Fruit fly (Drosophila melanogaster) whole organism, embryonic: ENCODE data around the gene CG31141.
A peak's percentile ranks its signal among the peaks of the same experiment; 100 is the strongest.

Experiments
- Ada2b ChIP-seq: fragments of 200-800 bp; sonication (Bioruptor generic); IDR thresholded peaks from 2 replicates; pipeline ENCODE4 v1.3.6; 2022; ENCODE audit warnings: missing biosample characterization, missing genetic modification characterization
- Atf-2 ChIP-seq: fragments of 200-800 bp; sonication (Bioruptor generic); optimal IDR thresholded peaks from 2 replicates; lab custom pipeline; 2016; ENCODE audit warnings: missing biosample characterization, missing genetic modification characterization
- BEAF-32 ChIP-seq: fragments of 200-800 bp; sonication (Bioruptor generic); optimal IDR thresholded peaks from 3 replicates; lab custom pipeline; 2017; ENCODE audit warnings: missing biosample characterization, missing genetic modification characterization, mild to moderate bottlenecking, moderate library complexity, missing genetic modification reagents
- CG10147 ChIP-seq: fragments of 200-800 bp; sonication (Bioruptor generic); optimal IDR thresholded peaks from 2 replicates; lab custom pipeline; 2019; ENCODE audit warnings: missing biosample characterization, mild to moderate bottlenecking, missing genetic modification characterization, moderate library complexity
- CG10209 ChIP-seq: fragments of 200-800 bp; sonication (Bioruptor generic); optimal IDR thresholded peaks from 3 replicates; lab custom pipeline; 2017; ENCODE audit warnings: missing biosample characterization, mild to moderate bottlenecking, missing genetic modification characterization, missing genetic modification reagents
- CG10366 ChIP-seq: fragments of 200-800 bp; sonication (Bioruptor generic); IDR thresholded peaks from 2 replicates; pipeline ENCODE4 v1.3.6; 2022; ENCODE audit warnings: missing biosample characterization, missing genetic modification characterization
- CG10959 ChIP-seq: fragments of 200-800 bp; sonication (Bioruptor generic); IDR thresholded peaks from 2 replicates; pipeline ENCODE4 v1.3.6; 2022; ENCODE audit warnings: missing biosample characterization, missing genetic modification characterization
- CG11560 ChIP-seq: fragments of 200-800 bp; sonication (Bioruptor generic); IDR thresholded peaks from 3 replicates; pipeline ENCODE4 v1.3.6; 2022; ENCODE audit warnings: missing biosample characterization, missing genetic modification characterization
- CG12744 ChIP-seq: fragments of 200-800 bp; sonication (Bioruptor generic); optimal IDR thresholded peaks from 2 replicates; lab custom pipeline; 2016; ENCODE audit warnings: missing biosample characterization, missing genetic modification characterization
- CG12942 ChIP-seq: fragments of 200-800 bp; sonication (Bioruptor generic); optimal IDR thresholded peaks from 3 replicates; lab custom pipeline; 2016; ENCODE audit warnings: missing biosample characterization, missing genetic modification characterization
- CG13296 ChIP-seq: fragments of 200-800 bp; sonication (Bioruptor generic); optimal IDR thresholded peaks from 3 replicates; lab custom pipeline; 2018; ENCODE audit warnings: missing biosample characterization, mild to moderate bottlenecking, missing genetic modification characterization
- CG13894 ChIP-seq: fragments of 200-800 bp; sonication (Bioruptor generic); optimal IDR thresholded peaks from 3 replicates; lab custom pipeline; 2018; ENCODE audit warnings: missing biosample characterization, mild to moderate bottlenecking, missing genetic modification characterization, moderate library complexity
- CG14860 ChIP-seq: fragments of 200-800 bp; sonication (Bioruptor generic); IDR thresholded peaks from 3 replicates; pipeline ENCODE4 v1.3.6; 2022; ENCODE audit warnings: missing biosample characterization, missing genetic modification characterization; ENCODE audit not compliant: partially characterized antibody
- CG17361 ChIP-seq: fragments of 200-800 bp; sonication (Bioruptor generic); IDR thresholded peaks from 3 replicates; pipeline ENCODE4 v1.3.6; 2022; ENCODE audit warnings: missing biosample characterization, missing genetic modification characterization
- CG2199 ChIP-seq: fragments of 200-800 bp; sonication (Bioruptor generic); IDR thresholded peaks from 3 replicates; pipeline ENCODE4 v1.3.6; 2022; ENCODE audit warnings: missing biosample characterization, missing genetic modification characterization
- CG2202 ChIP-seq: fragments of 200-800 bp; sonication (Bioruptor generic); optimal IDR thresholded peaks from 2 replicates; lab custom pipeline; 2018; ENCODE audit warnings: missing biosample characterization, mild to moderate bottlenecking, missing genetic modification characterization
- CG30403 ChIP-seq: fragments of 200-800 bp; sonication (Bioruptor generic); optimal IDR thresholded peaks from 3 replicates; lab custom pipeline; 2016; ENCODE audit warnings: missing biosample characterization, missing genetic modification characterization
- CG30431 ChIP-seq: fragments of 200-800 bp; sonication (Bioruptor generic); optimal IDR thresholded peaks from 2 replicates; lab custom pipeline; 2017; ENCODE audit warnings: missing biosample characterization, missing genetic modification characterization
- CG42726 ChIP-seq: fragments of 200-800 bp; sonication (Bioruptor generic); IDR thresholded peaks from 2 replicates; pipeline ENCODE4 v1.3.6; 2022; ENCODE audit warnings: missing biosample characterization, missing genetic modification characterization; ENCODE audit not compliant: partially characterized antibody
- CG4328 ChIP-seq: fragments of 200-800 bp; sonication (Bioruptor generic); optimal IDR thresholded peaks from 3 replicates; lab custom pipeline; 2017; ENCODE audit warnings: missing biosample characterization, missing genetic modification reagents, missing genetic modification characterization
- CG4404 ChIP-seq: fragments of 200-800 bp; sonication (Bioruptor generic); IDR thresholded peaks from 2 replicates; pipeline ENCODE4 v1.3.6; 2022; ENCODE audit warnings: missing biosample characterization, missing genetic modification characterization
- CG9727 ChIP-seq: fragments of 200-800 bp; sonication (Bioruptor generic); optimal IDR thresholded peaks from 3 replicates; lab custom pipeline; 2017; ENCODE audit warnings: missing biosample characterization, mild to moderate bottlenecking, missing genetic modification characterization
- CTCF ChIP-seq: fragments of 200-800 bp; sonication (Bioruptor generic); optimal IDR thresholded peaks from 2 replicates; lab custom pipeline; 2017; ENCODE audit warnings: missing biosample characterization, mild to moderate bottlenecking, missing genetic modification characterization, moderate library complexity
- CoRest ChIP-seq: fragments of 200-800 bp; sonication (Bioruptor generic); optimal IDR thresholded peaks from 3 replicates; lab custom pipeline; 2018; ENCODE audit warnings: missing biosample characterization, mild to moderate bottlenecking, missing genetic modification characterization, moderate library complexity
- D19A ChIP-seq: fragments of 200-800 bp; optimal IDR thresholded peaks from 3 replicates; lab custom pipeline; 2019; ENCODE audit warnings: missing biosample characterization, mild to moderate bottlenecking, missing genetic modification characterization, moderate library complexity
- H15 ChIP-seq: fragments of 200-800 bp; sonication (Bioruptor generic); IDR thresholded peaks from 3 replicates; pipeline ENCODE4 v1.3.6; 2022; ENCODE audit warnings: missing biosample characterization, missing genetic modification characterization
- HLHmδ ChIP-seq: fragments of 200-800 bp; sonication (Bioruptor generic); optimal IDR thresholded peaks from 2 replicates; lab custom pipeline; 2018; ENCODE audit warnings: missing biosample characterization, mild to moderate bottlenecking, missing genetic modification characterization, moderate library complexity
- Myb ChIP-seq: fragments of 200-800 bp; sonication (Bioruptor generic); optimal IDR thresholded peaks from 2 replicates; lab custom pipeline; 2016; ENCODE audit warnings: missing biosample characterization, missing genetic modification characterization
- NK7.1 ChIP-seq: fragments of 200-800 bp; sonication (Bioruptor generic); optimal IDR thresholded peaks from 3 replicates; lab custom pipeline; 2016; ENCODE audit warnings: missing biosample characterization, missing genetic modification characterization
- Nf-YB ChIP-seq: fragments of 200-800 bp; sonication (Bioruptor generic); optimal IDR thresholded peaks from 3 replicates; lab custom pipeline; 2019; ENCODE audit warnings: missing biosample characterization, mild to moderate bottlenecking, missing genetic modification characterization, moderate library complexity
- NfI ChIP-seq: fragments of 200-800 bp; sonication (Bioruptor generic); optimal IDR thresholded peaks from 3 replicates; lab custom pipeline; 2018; ENCODE audit warnings: missing biosample characterization, mild to moderate bottlenecking, missing genetic modification characterization, moderate library complexity
- Ravus ChIP-seq: fragments of 200-800 bp; sonication (Bioruptor generic); IDR thresholded peaks from 2 replicates; pipeline ENCODE4 v1.3.6; 2022; ENCODE audit warnings: missing biosample characterization, missing genetic modification characterization
- YL-1 ChIP-seq: fragments of 200-800 bp; sonication (Bioruptor generic); optimal IDR thresholded peaks from 3 replicates; lab custom pipeline; 2017; ENCODE audit warnings: missing biosample characterization, mild to moderate bottlenecking, missing genetic modification characterization
- al ChIP-seq: fragments of 200-800 bp; sonication (Bioruptor generic); IDR thresholded peaks from 2 replicates; pipeline ENCODE4 v1.3.6; 2022; ENCODE audit warnings: missing biosample characterization, missing genetic modification characterization
- bbx ChIP-seq: fragments of 200-800 bp; sonication (Bioruptor generic); IDR thresholded peaks from 2 replicates; pipeline ENCODE4 v1.3.6; 2022; ENCODE audit warnings: missing biosample characterization, missing genetic modification characterization; ENCODE audit not compliant: partially characterized antibody
- bowl ChIP-seq: fragments of 200-800 bp; sonication (Bioruptor generic); IDR thresholded peaks from 2 replicates; pipeline ENCODE4 v1.3.6; 2022; ENCODE audit warnings: missing biosample characterization, missing genetic modification characterization
- danr ChIP-seq: fragments of 200-800 bp; sonication (Bioruptor generic); IDR thresholded peaks from 2 replicates; pipeline ENCODE4 v1.3.6; 2022; ENCODE audit warnings: missing biosample characterization, missing genetic modification characterization
- disco-r ChIP-seq: fragments of 200-800 bp; sonication (Bioruptor generic); optimal IDR thresholded peaks from 2 replicates; lab custom pipeline; 2016; ENCODE audit warnings: missing biosample characterization, missing genetic modification characterization
- dmrt11E ChIP-seq: fragments of 200-800 bp; sonication (Bioruptor generic); optimal IDR thresholded peaks from 3 replicates; lab custom pipeline; 2018; ENCODE audit warnings: missing biosample characterization, mild to moderate bottlenecking, missing genetic modification characterization, moderate library complexity
- dysf ChIP-seq: fragments of 200-800 bp; sonication (Bioruptor generic); IDR thresholded peaks from 3 replicates; pipeline ENCODE4 v1.3.6; 2022; ENCODE audit warnings: missing biosample characterization, missing genetic modification characterization
- fu2 ChIP-seq: fragments of 200-800 bp; sonication (Bioruptor generic); optimal IDR thresholded peaks from 2 replicates; lab custom pipeline; 2016; ENCODE audit warnings: missing biosample characterization, missing genetic modification characterization
- gro ChIP-seq: fragments of 200-800 bp; sonication (Bioruptor generic); optimal IDR thresholded peaks from 2 replicates; lab custom pipeline; 2016; ENCODE audit warnings: missing biosample characterization, missing genetic modification characterization
- mam ChIP-seq: fragments of 200-800 bp; sonication (Bioruptor generic); optimal IDR thresholded peaks from 3 replicates; lab custom pipeline; 2016; ENCODE audit warnings: missing biosample characterization, missing genetic modification characterization
- nmo ChIP-seq: fragments of 200-800 bp; sonication (Bioruptor generic); optimal IDR thresholded peaks from 2 replicates; lab custom pipeline; 2018; ENCODE audit warnings: missing biosample characterization, mild to moderate bottlenecking, missing genetic modification characterization, moderate library complexity
- pros ChIP-seq: fragments of 200-800 bp; sonication (Bioruptor generic); optimal IDR thresholded peaks from 3 replicates; lab custom pipeline; 2019; ENCODE audit warnings: missing biosample characterization, mild to moderate bottlenecking, missing genetic modification characterization, moderate library complexity
- pum ChIP-seq: fragments of 200-800 bp; sonication (Bioruptor generic); optimal IDR thresholded peaks from 2 replicates; lab custom pipeline; 2016; ENCODE audit warnings: missing biosample characterization, missing genetic modification characterization
- salm ChIP-seq: fragments of 200-800 bp; sonication (Bioruptor generic); optimal IDR thresholded peaks from 2 replicates; lab custom pipeline; 2018; ENCODE audit warnings: missing biosample characterization, mild to moderate bottlenecking, missing genetic modification characterization
- slbo ChIP-seq: fragments of 200-800 bp; sonication (Bioruptor generic); IDR thresholded peaks from 2 replicates; pipeline ENCODE4 v1.3.6; 2022; ENCODE audit warnings: missing biosample characterization, missing genetic modification characterization
- slou ChIP-seq: fragments of 200-800 bp; sonication (Bioruptor generic); optimal IDR thresholded peaks from 3 replicates; lab custom pipeline; 2016; ENCODE audit warnings: missing biosample characterization, missing genetic modification characterization
- wor ChIP-seq: fragments of 200-800 bp; sonication (Bioruptor generic); IDR thresholded peaks from 2 replicates; pipeline ENCODE4 v1.3.6; 2022; ENCODE audit warnings: missing biosample characterization, missing genetic modification characterization
- zfh2 ChIP-seq: fragments of 200-800 bp; sonication (Bioruptor generic); optimal IDR thresholded peaks from 2 replicates; lab custom pipeline; 2016; ENCODE audit warnings: missing biosample characterization, missing genetic modification characterization

CG31141 gene

DNA sequence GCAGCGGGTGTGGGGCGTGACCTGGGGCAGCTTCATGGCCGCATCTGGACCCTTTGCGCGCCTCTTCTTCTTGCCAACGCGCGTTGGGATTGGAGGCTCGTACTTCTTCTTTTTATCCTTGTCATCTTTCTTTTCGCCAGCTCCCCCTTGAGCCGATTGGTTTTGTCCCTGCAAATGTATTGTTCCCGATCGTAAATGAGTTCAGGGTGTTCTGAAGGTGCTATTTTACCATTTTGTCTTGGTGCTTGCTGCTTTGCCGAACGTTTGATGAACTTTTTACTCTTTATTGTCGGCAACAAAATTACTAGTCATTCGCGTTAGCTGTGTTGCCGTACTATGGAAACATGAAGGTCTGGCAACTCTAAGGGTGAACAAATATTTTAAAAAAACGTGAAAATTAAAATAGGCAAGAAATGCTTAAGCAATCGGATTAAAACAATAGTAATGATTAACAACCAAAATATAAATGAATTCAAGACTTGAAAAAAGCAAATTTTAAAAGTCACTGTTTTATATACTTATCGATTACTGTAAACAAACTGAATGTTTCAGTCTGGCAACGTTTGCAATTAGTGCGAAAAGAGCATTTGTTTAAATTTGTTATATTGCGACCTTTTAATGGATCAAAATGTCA is 8.1 kb downstream of the CG31141 start, which contains the start of the genes Rpt2 and CG13599 (continued):
- no peak for TF ChIP-seq CG4404 (GFP tag; lab: Robert Waterston, UW)
- no peak for TF ChIP-seq bowl (GFP tag; lab: Robert Waterston, UW)
- no peak for TF ChIP-seq dysf (GFP tag; lab: Robert Waterston, UW)
- no peak for TF ChIP-seq NK7.1
- TF ChIP-seq D19A: peak; percentile 20
- no peak for TF ChIP-seq CG10209 (GFP tag; lab: Kevin White, UChicago)
- no peak for TF ChIP-seq Atf-2
- no peak for TF ChIP-seq CG2202
- TF ChIP-seq al: no peak
- peak; percentile 64 for TF ChIP-seq Myb (GFP tag; lab: Kevin White, UChicago)
- no peak for TF ChIP-seq CG4328
- no peak for TF ChIP-seq pros
- TF ChIP-seq Nf-YB: no peak
- no peak for TF ChIP-seq CG42726 (GFP tag; lab: Robert Waterston, UW)
- no peak for TF ChIP-seq zfh2 (GFP tag; lab: Kevin White, UChicago)
- TF ChIP-seq CG11560: no peak
- no peak for TF ChIP-seq pum
- no peak for TF ChIP-seq slbo (GFP tag; lab: Robert Waterston, UW)
- no peak for TF ChIP-seq CG10959 (GFP tag; lab: Robert Waterston, UW)
- no peak for TF ChIP-seq danr
- TF ChIP-seq BEAF-32 (GFP tag; lab: Kevin White, UChicago): peak; percentile 64
- no peak for TF ChIP-seq CG2199
- TF ChIP-seq H15 (GFP tag; lab: Robert Waterston, UW): no peak
- TF ChIP-seq CoRest (tag; lab: Kevin White, UChicago): peak; percentile 41
- TF ChIP-seq NfI: no peak
- no peak for TF ChIP-seq disco-r (GFP tag; lab: Kevin White, UChicago)
- TF ChIP-seq CG30431 (GFP tag; lab: Kevin White, UChicago): no peak
- peak; percentile 17 for TF ChIP-seq dmrt11E (tag; lab: Kevin White, UChicago)
- no peak for TF ChIP-seq slou (GFP tag; lab: Kevin White, UChicago)
- TF ChIP-seq CG30403 (GFP tag; lab: Kevin White, UChicago): peak; percentile 50
- TF ChIP-seq CG10366 (GFP tag; lab: Robert Waterston, UW): no peak
- no peak for TF ChIP-seq salm (tag; lab: Kevin White, UChicago)
- peak; percentile 52; the same call in 1 of the 2 replicates for TF ChIP-seq bbx (GFP tag; lab: Robert Waterston, UW)
- peak; percentile 52 for TF ChIP-seq gro
- TF ChIP-seq CG13894 (tag; lab: Kevin White, UChicago): no peak
- TF ChIP-seq CG13296 (GFP tag; lab: Kevin White, UChicago): no peak
- TF ChIP-seq CG12744 (GFP tag; lab: Kevin White, UChicago): no peak
- no peak for TF ChIP-seq Ada2b
- no peak for TF ChIP-seq CG10147 (GFP tag; lab: Kevin White, UChicago)
- TF ChIP-seq CG17361: peak; percentile 41; the same call in 1 of the 3 replicates
- no peak for TF ChIP-seq wor (GFP tag; lab: Robert Waterston, UW)
- no peak for TF ChIP-seq fu2 (GFP tag; lab: Kevin White, UChicago)
- no peak for TF ChIP-seq HLHmδ (GFP tag; lab: Kevin White, UChicago)
- TF ChIP-seq mam (GFP tag; lab: Kevin White, UChicago): peak; percentile 27
- TF ChIP-seq nmo (GFP tag; lab: Kevin White, UChicago): peak; percentile 60
- peak; percentile 13 for TF ChIP-seq CG12942
- no peak for TF ChIP-seq CTCF
- no peak for TF ChIP-seq CG9727 (GFP tag; lab: Kevin White, UChicago)
- TF ChIP-seq YL-1 (GFP tag; lab: Kevin White, UChicago): peak; percentile 88
- TF ChIP-seq Ravus (GFP tag; lab: Robert Waterston, UW): no peak
- 0 out of 3 replicates have a peak, but pooled peaks have one; percentile 20 for TF ChIP-seq CG14860
